Fruit fly (Drosophila melanogaster) whole organism, embryonic: ENCODE results near the gene CG33695.

Experiments
- ATbp ChIP-seq: fragments of 200-800 bp; sonication (Bioruptor generic); optimal IDR thresholded peaks from 2 replicates; lab custom pipeline; 2017; ENCODE audit warnings: missing biosample characterization, mild to moderate bottlenecking, missing genetic modification characterization, missing genetic modification reagents
- Abd-B ChIP-seq: fragments of 200-800 bp; sonication (Bioruptor generic); optimal IDR thresholded peaks from 2 replicates; lab custom pipeline; 2018; ENCODE audit warnings: missing biosample characterization, mild to moderate bottlenecking, missing genetic modification characterization, moderate library complexity
- Awh ChIP-seq: fragments of 200-800 bp; sonication (Bioruptor generic); IDR thresholded peaks from 2 replicates; pipeline ENCODE4, ENCODE4 v1.3.6; 2022; ENCODE audit warnings: missing biosample characterization, missing genetic modification characterization
- CG12071 ChIP-seq: fragments of 200-800 bp; sonication (Bioruptor generic); optimal IDR thresholded peaks from 3 replicates; lab custom pipeline; 2018; ENCODE audit warnings: missing biosample characterization, mild to moderate bottlenecking, missing genetic modification characterization
- CG12391 ChIP-seq: fragments of 200-800 bp; sonication (Bioruptor generic); optimal IDR thresholded peaks from 3 replicates; lab custom pipeline; 2018; ENCODE audit warnings: missing biosample characterization, mild to moderate bottlenecking, missing genetic modification characterization, moderate library complexity
- CG12659 ChIP-seq: fragments of 200-800 bp; sonication (Bioruptor generic); optimal IDR thresholded peaks from 3 replicates; lab custom pipeline; 2017; ENCODE audit warnings: mild to moderate bottlenecking, missing biosample characterization, missing genetic modification reagents, missing genetic modification characterization
- CG13775 ChIP-seq: fragments of 200-800 bp; sonication (Bioruptor generic); optimal IDR thresholded peaks from 3 replicates; lab custom pipeline; 2017; ENCODE audit warnings: missing biosample characterization, mild to moderate bottlenecking, missing genetic modification characterization
- CG1602 ChIP-seq: fragments of 200-800 bp; sonication (Bioruptor generic); optimal IDR thresholded peaks from 3 replicates; lab custom pipeline; 2016; ENCODE audit warnings: missing biosample characterization, missing genetic modification characterization
- CG17186 ChIP-seq: fragments of 200-800 bp; sonication (Bioruptor generic); optimal IDR thresholded peaks from 3 replicates; lab custom pipeline; 2017; ENCODE audit warnings: missing biosample characterization, missing genetic modification reagents, missing genetic modification characterization
- CG17328 ChIP-seq: fragments of 200-800 bp; sonication (Bioruptor generic); IDR thresholded peaks from 2 replicates; pipeline ENCODE4 v1.3.6; 2022; ENCODE audit warnings: missing biosample characterization, missing genetic modification characterization
- CG18262 ChIP-seq: fragments of 200-800 bp; optimal IDR thresholded peaks from 3 replicates; lab custom pipeline; 2019; ENCODE audit warnings: missing biosample characterization, mild to moderate bottlenecking, missing genetic modification characterization, moderate library complexity
- CG30403 ChIP-seq: fragments of 200-800 bp; sonication (Bioruptor generic); optimal IDR thresholded peaks from 3 replicates; lab custom pipeline; 2016; ENCODE audit warnings: missing biosample characterization, missing genetic modification characterization
- CG31365 ChIP-seq: fragments of 200-800 bp; sonication (Bioruptor generic); optimal IDR thresholded peaks from 2 replicates; lab custom pipeline; 2018; ENCODE audit warnings: missing biosample characterization, mild to moderate bottlenecking, missing genetic modification characterization
- CG3281 ChIP-seq: fragments of 200-800 bp; sonication (Bioruptor generic); optimal IDR thresholded peaks from 3 replicates; lab custom pipeline; 2017; ENCODE audit warnings: missing biosample characterization, mild to moderate bottlenecking, missing genetic modification characterization
- CG3847 ChIP-seq: fragments of 200-800 bp; sonication (Bioruptor generic); IDR thresholded peaks from 2 replicates; pipeline ENCODE4 v1.3.6; 2022; ENCODE audit warnings: missing biosample characterization, missing genetic modification characterization
- CG43689 ChIP-seq: fragments of 200-800 bp; sonication (Bioruptor generic); IDR thresholded peaks from 2 replicates; pipeline ENCODE4 v1.3.6; 2022; ENCODE audit warnings: missing biosample characterization, missing genetic modification characterization
- CG4707 ChIP-seq: fragments of 200-800 bp; sonication (Bioruptor generic); optimal IDR thresholded peaks from 2 replicates; lab custom pipeline; 2018; ENCODE audit warnings: missing biosample characterization, mild to moderate bottlenecking, missing genetic modification characterization, moderate library complexity
- CG6254 ChIP-seq: fragments of 200-800 bp; sonication (Bioruptor generic); optimal IDR thresholded peaks from 3 replicates; lab custom pipeline; 2017; ENCODE audit warnings: mild to moderate bottlenecking, missing biosample characterization, missing genetic modification reagents, missing genetic modification characterization
- CG6854 ChIP-seq: fragments of 200-800 bp; sonication (Bioruptor generic); optimal IDR thresholded peaks from 3 replicates; lab custom pipeline; 2017; ENCODE audit warnings: missing biosample characterization, mild to moderate bottlenecking, missing genetic modification characterization
- CG7357 ChIP-seq: fragments of 200-800 bp; sonication (Bioruptor generic); IDR thresholded peaks from 3 replicates; pipeline ENCODE4 v1.3.6; 2022; ENCODE audit warnings: missing biosample characterization, missing genetic modification characterization
- CG8924 ChIP-seq: fragments of 200-800 bp; optimal IDR thresholded peaks from 3 replicates; lab custom pipeline; 2019; ENCODE audit warnings: missing biosample characterization, mild to moderate bottlenecking, missing genetic modification characterization, moderate library complexity
- CG8944 ChIP-seq: fragments of 200-800 bp; sonication (Bioruptor generic); optimal IDR thresholded peaks from 3 replicates; lab custom pipeline; 2016; ENCODE audit warnings: missing biosample characterization, missing genetic modification characterization
- CG9609 ChIP-seq: fragments of 200-800 bp; sonication (Bioruptor generic); optimal IDR thresholded peaks from 3 replicates; lab custom pipeline; 2016; ENCODE audit warnings: missing biosample characterization, missing genetic modification characterization
- Dip2 ChIP-seq: fragments of 200-800 bp; sonication (Bioruptor generic); IDR thresholded peaks from 2 replicates; pipeline ENCODE4 v1.3.6; 2022; ENCODE audit warnings: missing biosample characterization, missing genetic modification characterization
- Gsc ChIP-seq: fragments of 200-800 bp; sonication (Bioruptor generic); IDR thresholded peaks from 2 replicates; pipeline ENCODE4 v1.3.6; 2022; ENCODE audit warnings: missing biosample characterization, missing genetic modification characterization
- Hr3 ChIP-seq: fragments of 200-800 bp; sonication (Bioruptor generic); optimal IDR thresholded peaks from 3 replicates; lab custom pipeline; 2016; ENCODE audit warnings: missing biosample characterization, missing genetic modification characterization
- Hr39 ChIP-seq: fragments of >200 bp; optimal IDR thresholded peaks from 2 replicates; lab custom pipeline; 2017
- Jarid2 ChIP-seq: fragments of 200-800 bp; sonication (Bioruptor generic); optimal IDR thresholded peaks from 3 replicates; lab custom pipeline; 2017; ENCODE audit warnings: mild to moderate bottlenecking, missing biosample characterization, missing genetic modification reagents, missing genetic modification characterization
- MBD-R2 ChIP-seq: fragments of 200-800 bp; sonication (Bioruptor generic); IDR thresholded peaks from 2 replicates; pipeline ENCODE4 v1.3.6; 2022; ENCODE audit warnings: missing biosample characterization, missing genetic modification characterization
- MTF-1 ChIP-seq: fragments of 200-800 bp; sonication (Bioruptor generic); optimal IDR thresholded peaks from 2 replicates; lab custom pipeline; 2018; ENCODE audit warnings: missing biosample characterization, mild to moderate bottlenecking, missing genetic modification characterization, borderline replicate concordance
- Med ChIP-seq: fragments of 200-800 bp; sonication (Bioruptor generic); peaks from one replicate; lab custom pipeline; 2016; ENCODE audit warnings: missing biosample characterization, missing genetic modification characterization, mild to moderate bottlenecking, inconsistent platforms, moderate library complexity
- Oli ChIP-seq: fragments of 200-800 bp; sonication (Bioruptor generic); optimal IDR thresholded peaks from 2 replicates; lab custom pipeline; 2018; ENCODE audit warnings: missing biosample characterization, mild to moderate bottlenecking, missing genetic modification characterization, moderate library complexity
- Pdp1 ChIP-seq, 2 experiments: fragments of 200-800 bp; sonication (Bioruptor generic); optimal IDR thresholded peaks; 3 replicates each; lab custom pipeline; 2016; ENCODE audit warnings: missing biosample characterization in 2 of 2, missing genetic modification characterization in 2 of 2, mild to moderate bottlenecking in 1 of 2, moderate library complexity in 1 of 2
- Sox100B ChIP-seq: fragments of 200-800 bp; sonication (Bioruptor generic); optimal IDR thresholded peaks from 3 replicates; lab custom pipeline; 2018; ENCODE audit warnings: missing biosample characterization, mild to moderate bottlenecking, missing genetic modification characterization
- Spps ChIP-seq: fragments of 200-800 bp; sonication (Bioruptor generic); optimal IDR thresholded peaks from 2 replicates; lab custom pipeline; 2018; ENCODE audit warnings: missing biosample characterization, mild to moderate bottlenecking, missing genetic modification characterization
- ac ChIP-seq: fragments of 200-800 bp; sonication (Bioruptor generic); optimal IDR thresholded peaks from 3 replicates; lab custom pipeline; 2017; ENCODE audit warnings: missing biosample characterization, mild to moderate bottlenecking, missing genetic modification characterization
- ap ChIP-seq: fragments of 200-800 bp; sonication (Bioruptor generic); IDR thresholded peaks from 2 replicates; pipeline ENCODE4 v1.3.6; 2022; ENCODE audit warnings: missing biosample characterization, missing genetic modification characterization
- bab2 ChIP-seq: fragments of 200-800 bp; sonication (Bioruptor generic); optimal IDR thresholded peaks from 2 replicates; lab custom pipeline; 2016; ENCODE audit warnings: missing biosample characterization, missing genetic modification characterization
- bcd ChIP-seq: fragments of 200-800 bp; sonication (Bioruptor generic); optimal IDR thresholded peaks from 2 replicates; lab custom pipeline; 2017; ENCODE audit warnings: missing biosample characterization, mild to moderate bottlenecking, missing genetic modification characterization
- br ChIP-seq: fragments of >200 bp; optimal IDR thresholded peaks from 2 replicates; lab custom pipeline; 2017
- ci ChIP-seq: fragments of 200-800 bp; sonication (Bioruptor generic); IDR thresholded peaks from 3 replicates; pipeline ENCODE4 v1.3.6; 2022; ENCODE audit warnings: missing biosample characterization, missing genetic modification characterization
- cwo ChIP-seq: fragments of 200-800 bp; sonication (Bioruptor generic); optimal IDR thresholded peaks from 3 replicates; lab custom pipeline; 2017; ENCODE audit warnings: missing biosample characterization, missing genetic modification characterization, mild to moderate bottlenecking, moderate library complexity, missing genetic modification reagents
- dmrt11E ChIP-seq: fragments of 200-800 bp; sonication (Bioruptor generic); optimal IDR thresholded peaks from 3 replicates; lab custom pipeline; 2018; ENCODE audit warnings: missing biosample characterization, mild to moderate bottlenecking, missing genetic modification characterization, moderate library complexity
- ken ChIP-seq: fragments of 200-800 bp; sonication (Bioruptor generic); IDR thresholded peaks from 3 replicates; pipeline ENCODE4 v1.3.6; 2022; ENCODE audit warnings: missing biosample characterization, missing genetic modification characterization
- otp ChIP-seq: fragments of 200-800 bp; sonication (Bioruptor generic); IDR thresholded peaks from 3 replicates; pipeline ENCODE4, ENCODE4 v1.3.6; 2022; ENCODE audit warnings: missing biosample characterization, missing genetic modification characterization
- sens-2 ChIP-seq: fragments of 200-800 bp; sonication (Bioruptor generic); IDR thresholded peaks from 2 replicates; pipeline ENCODE4 v1.3.6; 2022; ENCODE audit warnings: missing biosample characterization, missing genetic modification characterization
- sisA ChIP-seq: fragments of 200-800 bp; sonication (Bioruptor generic); IDR thresholded peaks from 2 replicates; pipeline ENCODE4 v1.3.6; 2022; ENCODE audit warnings: missing biosample characterization, missing genetic modification characterization
- slou ChIP-seq: fragments of 200-800 bp; sonication (Bioruptor generic); optimal IDR thresholded peaks from 3 replicates; lab custom pipeline; 2016; ENCODE audit warnings: missing biosample characterization, missing genetic modification characterization
- tap ChIP-seq: fragments of 200-800 bp; optimal IDR thresholded peaks from 3 replicates; lab custom pipeline; 2019; ENCODE audit warnings: missing biosample characterization, mild to moderate bottlenecking, missing genetic modification characterization, moderate library complexity
- tgo ChIP-seq: fragments of 200-800 bp; sonication (Bioruptor generic); IDR thresholded peaks from 3 replicates; pipeline ENCODE4 v1.3.6; 2022; ENCODE audit warnings: missing biosample characterization, missing genetic modification characterization
- ttk ChIP-seq: fragments of 200-800 bp; sonication (Bioruptor generic); IDR thresholded peaks from 2 replicates; pipeline ENCODE4 v2.1.2; 2022; ENCODE audit warnings: missing biosample characterization, missing genetic modification characterization

CG33695 gene

DNA sequence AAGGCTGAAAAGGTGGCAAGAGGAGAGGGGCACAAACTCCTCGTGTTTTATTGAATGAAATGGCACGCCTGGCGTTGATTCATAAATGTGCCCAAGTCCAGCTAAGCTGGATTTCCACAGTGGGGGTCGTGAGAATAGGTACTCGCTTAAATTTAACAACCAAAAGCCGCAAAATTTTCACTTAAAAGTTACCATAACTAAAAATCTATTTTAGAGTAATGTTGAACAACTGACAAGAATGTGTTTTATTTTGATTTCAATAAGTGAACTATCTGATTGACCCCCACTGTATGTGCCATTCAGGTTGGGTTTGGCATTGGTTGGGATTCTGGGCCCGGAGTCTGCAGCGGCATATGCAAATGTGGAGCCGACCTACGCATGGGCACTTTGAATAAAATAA is 46.1 kb downstream of the CG33695 start (continued):
- TF ChIP-seq otp (0 out of 3 replicates have a peak, but pooled peaks have one; percentile 68), ac (peak; percentile 20), sisA (peak; percentile 71), CG7357 (GFP tag; lab: Robert Waterston, UW) (0 out of 3 replicates have a peak, but pooled peaks have one; percentile 15), bab2 (GFP tag; lab: Kevin White, UChicago) (peak; percentile 42), Sox100B (peak; percentile 13), CG17186 (peak; percentile 17), Pdp1 (GFP tag; optimal IDR thresholded peaks at IDR 0.05; lab: Kevin White, UChicago) (peak; percentile 41 to 58), CG12391 (tag; lab: Kevin White, UChicago) (peak; percentile 63), br (lab: Kevin White, UChicago) (no peak), CG9609 (GFP tag; lab: Kevin White, UChicago) (peak; percentile 50), CG8944 (peak; percentile 5), bcd (GFP tag; lab: Kevin White, UChicago) (peak; percentile 62), Abd-B (peak; percentile 28), ken (GFP tag; lab: Robert Waterston, UW) (peak; percentile 50; the same call in 1 of the 3 replicates), CG8924 (tag; lab: Kevin White, UChicago) (peak; percentile 55), cwo (peak; percentile 9), tap (tag; lab: Kevin White, UChicago) (peak; percentile 64), CG12659 (GFP tag; lab: Kevin White, UChicago) (peak; percentile 23), ci (GFP tag; lab: Robert Waterston, UW) (peak; percentile 85), tgo (GFP tag; lab: Robert Waterston, UW) (peak; percentile 57), CG4707 (GFP tag; lab: Kevin White, UChicago) (peak; percentile 19), ttk (GFP tag; lab: Robert Waterston, UW) (peak; percentile 51), Spps (tag; lab: Kevin White, UChicago) (peak; percentile 11), CG18262 (tag; lab: Kevin White, UChicago) (peak; percentile 71), Gsc (GFP tag; lab: Robert Waterston, UW) (0 out of 2 replicates have a peak, but pooled peaks have one; percentile 30), Hr3 (no peak), Dip2 (GFP tag; lab: Robert Waterston, UW) (no peak), CG6854 (no peak), CG43689 (GFP tag; lab: Robert Waterston, UW) (0 out of 2 replicates have a peak, but pooled peaks have one; percentile 12), ATbp (peak; percentile 51), CG3281 (GFP tag; lab: Kevin White, UChicago) (peak; percentile 19), Jarid2 (GFP tag; lab: Kevin White, UChicago) (peak; percentile 2), Oli (tag; lab: Kevin White, UChicago) (peak; percentile 72), MTF-1 (GFP tag; lab: Kevin White, UChicago) (peak; percentile 24), CG31365 (tag; lab: Kevin White, UChicago) (no peak), CG13775 (GFP tag; lab: Kevin White, UChicago) (no peak), sens-2 (GFP tag; lab: Robert Waterston, UW) (no peak), Hr39 (lab: Kevin White, UChicago) (no peak), dmrt11E (peak; percentile 78), CG6254 (GFP tag; lab: Kevin White, UChicago) (peak; percentile 73), MBD-R2 (GFP tag; lab: Robert Waterston, UW) (0 out of 2 replicates have a peak, but pooled peaks have one; percentile 29), CG17328 (GFP tag; lab: Robert Waterston, UW) (peak; percentile 77), Med (GFP tag; lab: Kevin White, UChicago) (peak; percentile 88), CG3847 (peak; percentile 24; the same call in 1 of the 2 replicates), Awh (GFP tag; lab: Robert Waterston, UW) (peak; percentile 66; the same call in 1 of the 2 replicates), CG12071 (GFP tag; lab: Kevin White, UChicago) (peak; percentile 44), CG30403 (peak; percentile 53), slou (GFP tag; lab: Kevin White, UChicago) (no peak), CG1602 (peak; percentile 28), ap (no peak)
